Worm (Caenorhabditis elegans): Measurements from ENCODE around the gene nhr-251.

The nhr-251 gene

ce11 chrV:600231-600630, at the start of gene nhr-251:
Gene nhr-251 (plus strand): TSS chrV:600531.
- TF ChIP-seq lin-15B (tag; optimal IDR thresholded peaks at IDR 0.05) (no peak), zag-1 (tag; optimal IDR thresholded peaks at IDR 0.05) (no peak), eor-1 (tag; optimal IDR thresholded peaks at IDR 0.05) (no peak), egl-27 (tag; optimal IDR thresholded peaks at IDR 0.05) (no peak), nhr-11 (tag; optimal IDR thresholded peaks at IDR 0.05) (no peak), nhr-43 (tag; optimal IDR thresholded peaks at IDR 0.05; ENCODE audit: poor library complexity, severe bottlenecking) (no peak), nhr-76 (tag; optimal IDR thresholded peaks at IDR 0.05) (no peak), R02D3.7 (tag; optimal IDR thresholded peaks at IDR 0.05) (no peak), elt-3 (tag; optimal IDR thresholded peaks at IDR 0.05) (no peak), daf-12 (tag; optimal IDR thresholded peaks at IDR 0.05) (no peak), ztf-4 (tag; optimal IDR thresholded peaks at IDR 0.05) (no peak), sea-2 (GFP tag; optimal IDR thresholded peaks at IDR 0.05) (no peak), fos-1 (tag; optimal IDR thresholded peaks at IDR 0.05) (no peak), mdl-1 (tag; optimal IDR thresholded peaks at IDR 0.05) (no peak), unc-39 (tag; optimal IDR thresholded peaks at IDR 0.05) (no peak), fkh-2 (tag; optimal IDR thresholded peaks at IDR 0.05) (no peak), lin-39 (tag; optimal IDR thresholded peaks at IDR 0.05) (no peak), nhr-25 (tag; optimal IDR thresholded peaks at IDR 0.05) (no peak), ztf-11 (tag; optimal IDR thresholded peaks at IDR 0.05) (no peak)

- no peak for TF ChIP-seq elt-2 (tag; optimal IDR thresholded peaks at IDR 0.05)
- no peak for TF ChIP-seq nhr-25 (tag; optimal IDR thresholded peaks at IDR 0.05)
- no peak for TF ChIP-seq elt-1 (tag; optimal IDR thresholded peaks at IDR 0.05)
- TF ChIP-seq R02D3.7 (tag; optimal IDR thresholded peaks at IDR 0.05) = no peak
- TF ChIP-seq nhr-77 (tag; optimal IDR thresholded peaks at IDR 0.05) = no peak
- no peak for TF ChIP-seq pqm-1 (tag; optimal IDR thresholded peaks at IDR 0.05)
- TF ChIP-seq zag-1 (tag; optimal IDR thresholded peaks at IDR 0.05) = no peak
Observed at ce11 chrV:552406-552805, 47.9 kb upstream of the nhr-251 start.

ce11 chrV:553067-553466, 47.3 kb upstream of the nhr-251 start, which contains the start of gene C14C6.8:
Gene C14C6.8 (minus strand): TSS chrV:553167.
- no peak for TF ChIP-seq ceh-16 (tag; optimal IDR thresholded peaks at IDR 0.05)
- no peak for TF ChIP-seq fkh-2 (tag; optimal IDR thresholded peaks at IDR 0.05)

ce11 chrV:556055-556454, 44.3 kb upstream of the nhr-251 start, which contains the start of gene srx-8:
Gene srx-8 (minus strand): TSS chrV:556155.
- no peak for TF ChIP-seq ZK546.5 (tag; optimal IDR thresholded peaks at IDR 0.05)

ce11 chrV:559940-560339, 40.4 kb upstream of the nhr-251 start, which contains the start of gene srx-7:
Gene srx-7 (plus strand): TSS chrV:560195.
- TF ChIP-seq nhr-77 (tag; optimal IDR thresholded peaks at IDR 0.05) (no peak), ceh-28 (tag; optimal IDR thresholded peaks at IDR 0.05) (no peak), lin-39 (tag; optimal IDR thresholded peaks at IDR 0.05) (no peak), nhr-23 (tag; optimal IDR thresholded peaks at IDR 0.05) (no peak), ZK546.5 (tag; optimal IDR thresholded peaks at IDR 0.05) (no peak), nhr-28 (tag; optimal IDR thresholded peaks at IDR 0.05) (no peak), elt-2 (tag; optimal IDR thresholded peaks at IDR 0.05) (no peak), ztf-11 (tag; optimal IDR thresholded peaks at IDR 0.05) (no peak), fkh-10 (GFP tag; optimal IDR thresholded peaks at IDR 0.05) (no peak), mdl-1 (tag; optimal IDR thresholded peaks at IDR 0.05) (no peak), unc-39 (tag; optimal IDR thresholded peaks at IDR 0.05) (no peak), lin-15B (tag; optimal IDR thresholded peaks at IDR 0.05) (no peak), nhr-237 (tag; optimal IDR thresholded peaks at IDR 0.05) (no peak), fos-1 (tag; optimal IDR thresholded peaks at IDR 0.05) (no peak), sea-2 (GFP tag; optimal IDR thresholded peaks at IDR 0.05) (no peak), ama-1 (optimal IDR thresholded peaks at IDR 0.05) (no peak), unc-62 (GFP tag; optimal IDR thresholded peaks at IDR 0.05) (no peak), lsy-12 (tag; optimal IDR thresholded peaks at IDR 0.05) (no peak), pqm-1 (tag; optimal IDR thresholded peaks at IDR 0.05) (no peak), aly-2 (tag; optimal IDR thresholded peaks at IDR 0.05) (no peak)

- TF ChIP-seq ceh-82 (tag; optimal IDR thresholded peaks at IDR 0.05) (no peak), elt-2 (tag; optimal IDR thresholded peaks at IDR 0.05) (peak; percentile 9)
Observed at ce11 chrV:562834-563233, 37.5 kb upstream of the nhr-251 start, which contains the start of gene C14C6.2. Gene C14C6.2 (plus strand): TSS chrV:563134.

Data from whole organism, L3 larva.